Fruit fly (Drosophila melanogaster) whole organism, wandering third instar larva: ENCODE data around the gene SamDC.

Experiments
- Rel ChIP-seq, 2 experiments: fragments of 200-800 bp; sonication (Bioruptor generic) in 1 of 2; optimal IDR thresholded peaks; 2 replicates in 1 of 2; 3 replicates in 1 of 2; lab custom pipeline; 2016 to 2019; ENCODE audit warnings: mild to moderate bottlenecking in 2 of 2, missing biosample characterization in 2 of 2, missing genetic modification characterization in 2 of 2, moderate library complexity in 1 of 2
- dmrt93B ChIP-seq: fragments of 200-800 bp; sonication (Bioruptor generic); optimal IDR thresholded peaks from 2 replicates; lab custom pipeline; 2018; ENCODE audit warnings: missing biosample characterization, mild to moderate bottlenecking, missing genetic modification characterization
- usp ChIP-seq: fragments of >200 bp; optimal IDR thresholded peaks from 2 replicates; lab custom pipeline; 2017; ENCODE audit warnings: missing biosample characterization, missing genetic modification characterization

DNA sequence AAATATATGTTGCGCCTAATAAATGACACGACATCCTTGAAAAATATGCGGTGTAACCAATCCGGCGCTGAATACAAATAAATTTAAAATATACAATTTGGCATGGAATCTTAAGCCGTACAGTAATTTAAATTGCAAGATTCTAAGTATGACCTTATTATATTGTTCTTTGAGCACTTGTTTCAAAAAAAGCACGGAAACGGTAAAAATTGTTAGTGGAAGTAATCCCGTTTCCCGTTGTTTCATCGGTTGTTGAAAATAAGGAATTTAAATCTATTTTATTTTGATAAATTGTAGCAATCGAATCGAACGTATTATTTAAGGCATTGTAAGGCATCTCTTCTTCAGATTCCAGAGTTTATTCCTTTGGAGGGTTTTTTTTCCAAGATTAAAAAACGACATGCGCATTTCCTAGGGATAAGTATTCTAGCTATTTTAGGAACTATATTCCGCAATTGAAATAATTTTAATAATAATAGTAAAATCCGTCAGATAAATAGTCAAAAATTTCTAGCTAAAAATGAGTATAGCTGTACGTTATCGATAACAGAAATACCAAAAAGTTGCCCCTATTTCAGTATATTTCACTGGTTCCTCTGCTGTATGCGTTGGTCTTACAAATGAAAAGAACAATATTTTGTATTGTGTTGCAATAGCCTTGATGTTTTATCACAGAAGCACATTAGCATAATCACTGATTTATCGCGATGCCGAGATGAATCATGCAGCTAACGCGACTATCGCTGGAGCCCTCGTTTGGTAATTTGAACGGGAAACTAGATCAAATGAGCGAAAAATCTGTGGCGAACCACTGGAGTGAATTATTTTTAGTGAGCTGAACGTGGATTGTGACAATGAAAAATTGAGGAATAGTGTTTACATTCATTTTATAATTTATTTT is 5.9 kb upstream of the SamDC start, which contains the start of gene GATAd:
- TF ChIP-seq dmrt93B (GFP tag; lab: Kevin White, UChicago) (no peak), Rel (GFP tag; optimal IDR thresholded peaks at IDR 0.05; lab: Kevin White, UChicago) (no peak), Rel (tag; optimal IDR thresholded peaks at IDR 0.05; lab: Kevin White, UChicago) (peak; percentile 35), usp (GFP tag; lab: Kevin White, UChicago) (no peak)
